Worm (Caenorhabditis elegans): ENCODE data around the gene lys-1.

Gene lys-1

ce11 chrV:10320101-10320761 is 42.5 kb downstream of the lys-1 start, which contains the start of the genes gna-1 and B0024.13 (continued):
- TF ChIP-seq tbp1 (GFP tag; optimal IDR thresholded peaks at IDR 0.05) = peak; percentile 20
- peak; percentile 70; the same call in 1 of the 2 replicates for TF ChIP-seq ceh-40 (GFP tag; IDR thresholded peaks at IDR 0.05)
- peak; percentile 24 for TF ChIP-seq lsl-1 (GFP tag; optimal IDR thresholded peaks at IDR 0.05)
- peak; percentile 27 for TF ChIP-seq madf-10 (tag; optimal IDR thresholded peaks at IDR 0.05)
- 0 out of 2 replicates have a peak, but pooled peaks have one; percentile 46 for TF ChIP-seq K11D2.4 (GFP tag; IDR thresholded peaks at IDR 0.05)
- peak; percentile 30 for TF ChIP-seq snpc-3.4 (tag; optimal IDR thresholded peaks at IDR 0.05)
- no peak for TF ChIP-seq tbx-9 (tag; optimal IDR thresholded peaks at IDR 0.05; ENCODE audit: borderline replicate concordance)
- TF ChIP-seq ceh-91 (GFP tag; IDR thresholded peaks at IDR 0.05) = peak; percentile 51; the same call in 1 of the 2 replicates
- TF ChIP-seq ZK185.1 (tag; optimal IDR thresholded peaks at IDR 0.05; ENCODE audit: poor library complexity, severe bottlenecking) = peak; percentile 77
- peak; percentile 58 for TF ChIP-seq madf-6 (GFP tag; IDR thresholded peaks at IDR 0.05)
- TF ChIP-seq let-607 (tag; optimal IDR thresholded peaks at IDR 0.05) = peak in 1 of 2 experiments; percentile 45
- 0 out of 2 replicates have a peak, but pooled peaks have one; percentile 62 for TF ChIP-seq hmg-20 (GFP tag; IDR thresholded peaks at IDR 0.05)
- TF ChIP-seq madf-8 (GFP tag; conservative IDR thresholded peaks at IDR 0.05) = peak; percentile 24; the same call in 1 of the 2 replicates
- peak; percentile 58 for TF ChIP-seq attf-5 (GFP tag; optimal IDR thresholded peaks at IDR 0.05)
- TF ChIP-seq rcor-1 (GFP tag; IDR thresholded peaks at IDR 0.05) = peak; percentile 50; the same call in 1 of the 2 replicates
- peak; percentile 56; the same call in 1 of the 2 replicates for TF ChIP-seq lir-1 (GFP tag; conservative IDR thresholded peaks at IDR 0.05)
- TF ChIP-seq F55B11.4 (tag; optimal IDR thresholded peaks at IDR 0.05; ENCODE audit: borderline replicate concordance, insufficient read depth) = no peak
- TF ChIP-seq mcd-1 (GFP tag; IDR thresholded peaks at IDR 0.05) = peak; percentile 47
- TF ChIP-seq mes-4 (tag; optimal IDR thresholded peaks at IDR 0.05) = no peak
- TF ChIP-seq him-1 (tag; optimal IDR thresholded peaks at IDR 0.05) = no peak
- peak; percentile 26 for TF ChIP-seq ztf-18 (tag; optimal IDR thresholded peaks at IDR 0.05)
- peak; percentile 33; the same call in 1 of the 2 replicates for TF ChIP-seq F33H1.4 (GFP tag; IDR thresholded peaks at IDR 0.05)

- TF ChIP-seq mes-4 (tag; optimal IDR thresholded peaks at IDR 0.05) = no peak
- TF ChIP-seq aptf-3 (GFP tag; IDR thresholded peaks at IDR 0.05) = no peak
These were observed 45.8 kb downstream of the lys-1 start for ce11 chrV:10323537-10323936.

ce11 chrV:10328080-10328479 is 50.4 kb downstream of the lys-1 start:
- no peak for TF ChIP-seq B0336.3 (GFP tag; IDR thresholded peaks at IDR 0.05)
- no peak for TF ChIP-seq madf-10 (tag; optimal IDR thresholded peaks at IDR 0.05)
- no peak for TF ChIP-seq Y79H2A.3 (GFP tag; conservative IDR thresholded peaks at IDR 0.05)
- TF ChIP-seq ztf-26 (tag; optimal IDR thresholded peaks at IDR 0.05) = no peak
- TF ChIP-seq hsf-1 (GFP tag; IDR thresholded peaks at IDR 0.05) = no peak
- TF ChIP-seq ceh-79 (tag; optimal IDR thresholded peaks at IDR 0.05) = no peak
- no peak for TF ChIP-seq C17E4.6 (GFP tag; IDR thresholded peaks at IDR 0.05)
- no peak for TF ChIP-seq B0019.2 (GFP tag; conservative IDR thresholded peaks at IDR 0.05)
- TF ChIP-seq sptf-2 (GFP tag; optimal IDR thresholded peaks at IDR 0.05) = no peak
- no peak for TF ChIP-seq fkh-3 (tag; optimal IDR thresholded peaks at IDR 0.05)
- TF ChIP-seq F33H1.4 (GFP tag; IDR thresholded peaks at IDR 0.05) = no peak
- TF ChIP-seq let-526 (GFP tag; IDR thresholded peaks at IDR 0.05) = no peak
- no peak for TF ChIP-seq ekl-4 (GFP tag; IDR thresholded peaks at IDR 0.05)
- no peak for TF ChIP-seq nfya-2 (GFP tag; IDR thresholded peaks at IDR 0.05)
- no peak for TF ChIP-seq chd-7 (tag; optimal IDR thresholded peaks at IDR 0.05)
- no peak for TF ChIP-seq Y67H2A.10 (GFP tag; conservative IDR thresholded peaks at IDR 0.05)
- TF ChIP-seq cebp-2 (GFP tag; IDR thresholded peaks at IDR 0.05) = no peak
- no peak for TF ChIP-seq Y53G8AR.9 (GFP tag; conservative IDR thresholded peaks at IDR 0.05)
- TF ChIP-seq ceh-100 (GFP tag; IDR thresholded peaks at IDR 0.05) = no peak
- no peak for TF ChIP-seq let-607 (tag; optimal IDR thresholded peaks at IDR 0.05)

Data from whole organism, young adult.